Worm (Caenorhabditis elegans): ENCODE results near the gene str-221.

ce11 chrV:1623429-1623828 is 16.7 kb upstream of the str-221 start:
- no peak for TF ChIP-seq mdl-1 (tag; optimal IDR thresholded peaks at IDR 0.05)
- no peak for TF ChIP-seq dmd-4 (tag; optimal IDR thresholded peaks at IDR 0.05)
- no peak for TF ChIP-seq ZK546.5 (tag; optimal IDR thresholded peaks at IDR 0.05)
- no peak for TF ChIP-seq nhr-10 (tag; optimal IDR thresholded peaks at IDR 0.05)
- TF ChIP-seq blmp-1 (tag; optimal IDR thresholded peaks at IDR 0.05; ENCODE audit: insufficient read depth), result no peak
- no peak for TF ChIP-seq unc-39 (tag; optimal IDR thresholded peaks at IDR 0.05)

All from whole organism, L2 larva.